Fruit fly (Drosophila melanogaster): ENCODE measurements around the gene tinc.
A peak's percentile ranks its signal among the peaks of the same experiment; 100 is the strongest.

The tinc gene

DNA sequence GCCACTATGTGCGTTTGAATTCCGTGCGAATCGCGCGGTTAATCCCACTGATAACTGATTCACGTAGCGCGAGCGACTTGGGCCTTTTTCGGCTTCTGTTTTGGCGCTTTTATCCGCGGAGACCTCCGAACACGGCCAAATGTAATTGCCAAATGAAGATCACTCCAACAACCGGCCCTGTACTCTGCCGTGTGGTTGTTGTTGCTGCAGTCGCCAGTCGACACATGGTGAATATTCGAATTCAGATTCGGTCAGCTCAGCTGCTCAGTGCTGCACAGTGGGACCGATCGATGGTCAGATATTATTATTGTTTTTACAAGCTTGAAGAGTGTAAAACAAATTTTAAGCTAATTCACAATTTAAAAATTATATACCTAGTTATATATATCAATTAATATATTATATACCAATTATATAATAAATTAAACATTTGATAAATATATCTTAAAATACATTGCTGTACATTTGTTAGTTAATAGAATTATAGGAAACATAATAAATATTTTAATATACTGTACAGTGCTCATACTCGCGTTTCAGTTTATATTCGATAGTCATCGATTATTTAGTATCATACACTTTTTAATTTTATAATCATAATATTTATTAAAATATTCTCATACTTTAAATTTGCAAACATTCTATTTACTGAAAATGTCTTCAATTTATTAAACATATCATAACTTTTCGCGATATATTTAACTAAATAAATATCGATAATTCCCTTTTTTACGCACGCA, 16.8 kb upstream of the tinc start, which contains the start of gene CG43102 (continued):
- TF ChIP-seq fkh (GFP tag; optimal IDR thresholded peaks at IDR 0.05) (no peak), CG6792 (GFP tag; optimal IDR thresholded peaks at IDR 0.05) (peak; percentile 52), CG6808 (GFP tag; optimal IDR thresholded peaks at IDR 0.05) (peak; percentile 26), CG8119 (GFP tag; IDR thresholded peaks at IDR 0.05) (peak; percentile 69; the same call in 2 of the 3 replicates), eg (GFP tag; IDR thresholded peaks at IDR 0.05) (peak; percentile 84), CG6854 (GFP tag; optimal IDR thresholded peaks at IDR 0.05) (peak; percentile 58), CG4318 (GFP tag; optimal IDR thresholded peaks at IDR 0.05) (peak; percentile 45), dac (GFP tag; optimal IDR thresholded peaks at IDR 0.05) (peak; percentile 11), Sox15 (GFP tag; optimal IDR thresholded peaks at IDR 0.05) (peak; percentile 16), Gug (GFP tag; IDR thresholded peaks at IDR 0.05) (0 out of 2 replicates have a peak, but pooled peaks have one; percentile 23), lz (GFP tag; optimal IDR thresholded peaks at IDR 0.05) (peak; percentile 50), Hr4 (GFP tag; optimal IDR thresholded peaks at IDR 0.05) (peak; percentile 50), CG9139 (GFP tag; optimal IDR thresholded peaks at IDR 0.05) (peak; percentile 7), Met (GFP tag; optimal IDR thresholded peaks at IDR 0.05) (peak; percentile 69), CG8319 (GFP tag; optimal IDR thresholded peaks at IDR 0.05) (peak; percentile 36), Hr39 (GFP tag; optimal IDR thresholded peaks at IDR 0.05) (peak; percentile 58), OdsH (GFP tag; optimal IDR thresholded peaks at IDR 0.05) (peak; percentile 73), CG3919 (GFP tag; optimal IDR thresholded peaks at IDR 0.05) (peak; percentile 85)

DNA sequence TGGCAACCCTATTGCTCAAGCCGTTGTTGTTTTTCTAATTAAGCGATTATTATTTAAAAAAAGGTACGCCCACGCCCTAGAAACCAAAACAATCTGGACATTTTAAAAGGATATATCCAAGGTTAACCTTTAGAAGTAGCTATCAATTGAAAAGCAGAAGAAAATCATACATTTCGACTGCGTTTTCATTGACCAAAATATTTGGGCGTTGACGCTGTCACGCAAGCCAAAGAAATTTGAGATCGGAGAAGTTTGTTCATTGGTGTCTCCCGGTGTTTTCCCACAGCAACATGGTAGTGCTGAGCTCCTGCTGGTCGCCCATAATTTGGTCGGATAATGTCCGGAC, 16.3 kb upstream of the tinc start, which contains the start of gene pasi1:
Gene pasi1 (plus strand): TSS at position 1 of the 346 bp plus-strand sequence.
- TF ChIP-seq CG1621 (tag; optimal IDR thresholded peaks at IDR 0.05) = peak; percentile 57
- no peak for TF ChIP-seq Smox (GFP tag; optimal IDR thresholded peaks at IDR 0.05)

DNA sequence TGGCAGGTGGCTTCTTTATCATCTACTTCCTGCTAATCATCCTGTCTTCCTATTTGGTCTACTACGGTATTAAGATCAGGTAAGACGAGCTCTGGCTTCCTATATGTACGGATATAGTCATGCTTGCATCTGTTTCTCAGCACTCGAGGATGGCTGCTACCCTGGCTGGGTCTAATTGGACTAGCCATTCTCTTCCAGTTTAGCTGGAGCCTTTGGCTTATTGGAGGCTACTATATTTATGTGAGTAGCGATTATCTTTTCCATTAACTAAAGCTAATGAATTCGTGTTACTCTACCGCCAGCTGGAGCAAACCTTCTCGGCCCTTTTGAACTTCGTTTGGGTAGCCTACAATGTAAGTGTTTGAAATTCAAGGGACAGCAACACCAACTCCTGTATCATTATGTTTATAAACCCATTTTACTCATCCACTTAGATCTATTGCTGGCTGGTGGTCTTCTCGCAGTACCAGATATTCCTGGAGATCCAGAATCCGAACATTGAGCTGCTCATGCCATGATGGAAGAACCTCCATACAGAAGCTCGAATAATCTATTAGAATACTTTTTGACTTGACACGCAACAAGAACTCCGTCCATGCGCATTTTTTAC, 15.7 kb upstream of the tinc start:
- TF ChIP-seq Hr39 (GFP tag; optimal IDR thresholded peaks at IDR 0.05) (no peak), Eip75B (GFP tag; optimal IDR thresholded peaks at IDR 0.05) (no peak), CG4318 (GFP tag; optimal IDR thresholded peaks at IDR 0.05) (no peak)

DNA sequence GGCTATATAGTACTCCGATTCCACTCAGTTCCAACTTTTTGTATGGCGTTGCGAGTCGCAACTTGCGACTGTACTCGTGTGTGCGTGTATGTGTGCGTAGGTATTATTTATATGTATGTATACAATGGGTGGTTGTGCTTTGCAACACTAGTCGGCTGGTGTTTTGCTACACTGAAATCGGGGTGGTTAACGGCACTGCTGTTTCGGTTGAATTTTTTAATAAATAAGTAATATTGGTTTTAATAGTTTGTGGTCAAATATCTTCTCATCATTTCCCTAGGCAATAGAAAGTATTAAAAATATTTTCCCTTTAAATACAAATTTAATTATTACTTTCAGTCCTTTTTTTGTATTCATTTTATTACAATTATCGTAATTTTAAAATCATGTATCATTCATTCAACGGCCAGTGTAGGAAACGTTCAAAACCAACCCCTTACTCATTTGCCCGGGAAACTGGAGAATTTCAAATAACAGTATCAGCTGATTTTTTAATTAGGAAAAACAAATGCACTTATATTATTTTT, 13.1 kb upstream of the tinc start, which contains the start of gene CG7379:
Gene CG7379 (minus strand): TSS at position 94 of the 527 bp plus-strand sequence.
- TF ChIP-seq CG32006 (GFP tag; optimal IDR thresholded peaks at IDR 0.05) (peak; percentile 66), net (GFP tag; optimal IDR thresholded peaks at IDR 0.05) (peak; percentile 64), pdm3 (GFP tag; optimal IDR thresholded peaks at IDR 0.05) (no peak), achi (GFP tag; optimal IDR thresholded peaks at IDR 0.05) (no peak), Sox14 (GFP tag; optimal IDR thresholded peaks at IDR 0.05) (peak; percentile 76), CG6276 (GFP tag; optimal IDR thresholded peaks at IDR 0.05) (no peak), CG11294 (GFP tag; IDR thresholded peaks at IDR 0.05) (peak; percentile 40; the same call in 1 of the 2 replicates), CG6792 (GFP tag; optimal IDR thresholded peaks at IDR 0.05) (peak; percentile 75), CG10669 (GFP tag; optimal IDR thresholded peaks at IDR 0.05) (peak; percentile 70), lz (GFP tag; optimal IDR thresholded peaks at IDR 0.05) (peak; percentile 89), Sox15 (GFP tag; optimal IDR thresholded peaks at IDR 0.05) (peak; percentile 71), esn (GFP tag; optimal IDR thresholded peaks at IDR 0.05) (peak; percentile 89), CG1621 (tag; optimal IDR thresholded peaks at IDR 0.05) (no peak), Blimp-1 (GFP tag; optimal IDR thresholded peaks at IDR 0.05) (peak; percentile 34), fd59A (GFP tag; optimal IDR thresholded peaks at IDR 0.05) (peak; percentile 66), cyc (GFP tag; optimal IDR thresholded peaks at IDR 0.05) (peak; percentile 87), CG11762 (GFP tag; optimal IDR thresholded peaks at IDR 0.05; ENCODE audit: insufficient read depth) (peak; percentile 62), Eip75B (GFP tag; optimal IDR thresholded peaks at IDR 0.05) (peak; percentile 73), CG3919 (GFP tag; optimal IDR thresholded peaks at IDR 0.05) (peak; percentile 90), CG8319 (GFP tag; optimal IDR thresholded peaks at IDR 0.05) (peak; percentile 77), Ets96B (tag; optimal IDR thresholded peaks at IDR 0.05) (peak; percentile 45), Gug (GFP tag; IDR thresholded peaks at IDR 0.05) (no peak), dac (GFP tag; optimal IDR thresholded peaks at IDR 0.05) (no peak), CG6854 (GFP tag; optimal IDR thresholded peaks at IDR 0.05) (peak; percentile 45), Sox102F (GFP tag; optimal IDR thresholded peaks at IDR 0.05) (no peak), CG31627 (GFP tag; optimal IDR thresholded peaks at IDR 0.05) (peak; percentile 90), CG16779 (tag; optimal IDR thresholded peaks at IDR 0.05) (no peak), Eip78C (GFP tag) (peak; percentile 93), CG11902 (GFP tag; optimal IDR thresholded peaks at IDR 0.05) (peak; percentile 76), CG9139 (GFP tag; optimal IDR thresholded peaks at IDR 0.05) (no peak), ss (GFP tag; optimal IDR thresholded peaks at IDR 0.05) (peak in 1 of 2 experiments; percentile 77), CG6808 (GFP tag; optimal IDR thresholded peaks at IDR 0.05) (peak; percentile 57)
